Fruit fly (Drosophila melanogaster): ENCODE data around the gene CG8001.

The CG8001 gene

DNA sequence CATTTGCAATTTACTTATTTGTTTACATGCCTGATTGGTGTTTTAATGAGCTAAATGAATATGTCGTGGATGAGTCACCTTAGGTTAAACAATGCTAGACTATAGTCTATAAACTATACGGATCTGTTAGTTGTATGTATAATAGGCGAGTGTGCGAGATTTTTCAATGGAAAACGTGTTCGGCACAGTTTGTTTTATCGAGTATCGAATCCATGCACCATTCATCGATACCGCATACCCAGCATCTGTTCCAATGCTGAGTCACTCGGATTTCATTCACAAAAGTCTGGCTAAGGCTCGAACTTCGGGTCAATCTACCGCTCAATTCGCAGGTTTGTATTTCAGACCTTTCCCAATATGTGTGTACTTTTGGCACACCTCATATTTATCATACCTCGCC, 28.5 kb upstream of the CG8001 start:
- TF ChIP-seq CG3065 (GFP tag; optimal IDR thresholded peaks at IDR 0.05) (no peak), CG17359 (tag; optimal IDR thresholded peaks at IDR 0.05) (no peak), schlank (tag; optimal IDR thresholded peaks at IDR 0.05) (no peak), p53 (GFP tag; optimal IDR thresholded peaks at IDR 0.05) (no peak), tgo (GFP tag; IDR thresholded peaks at IDR 0.05) (no peak), Dek (tag; optimal IDR thresholded peaks at IDR 0.05) (no peak), CG2199 (GFP tag; IDR thresholded peaks at IDR 0.05) (0 out of 3 replicates have a peak, but pooled peaks have one; percentile 56), abd-A (tag; optimal IDR thresholded peaks at IDR 0.05) (no peak), CG15479 (GFP tag; optimal IDR thresholded peaks at IDR 0.05) (peak; percentile 56), CG3838 (GFP tag; optimal IDR thresholded peaks at IDR 0.05) (no peak), CG30020 (tag; optimal IDR thresholded peaks at IDR 0.05) (no peak)

dm6 chr3L:1729380-1730159, 26.4 kb upstream of the CG8001 start:
- no peak for TF ChIP-seq CG11723 (GFP tag; optimal IDR thresholded peaks at IDR 0.05)
- peak; percentile 69 for TF ChIP-seq CG4360 (GFP tag; IDR thresholded peaks at IDR 0.05)
- 0 out of 3 replicates have a peak, but pooled peaks have one; percentile 20 for TF ChIP-seq CG2199 (GFP tag; IDR thresholded peaks at IDR 0.05)
- TF ChIP-seq gcm (GFP tag; optimal IDR thresholded peaks at IDR 0.05), result peak; percentile 96
- peak; percentile 16; the same call in 1 of the 3 replicates for TF ChIP-seq Opbp (GFP tag; IDR thresholded peaks at IDR 0.05; ENCODE audit: partially characterized antibody)

- no peak for TF ChIP-seq gro (GFP tag; optimal IDR thresholded peaks at IDR 0.05)
- TF ChIP-seq CG4360 (GFP tag; IDR thresholded peaks at IDR 0.05), result peak; percentile 1; the same call in 1 of the 2 replicates
- TF ChIP-seq gcm (GFP tag; optimal IDR thresholded peaks at IDR 0.05), result peak; percentile 8
- TF ChIP-seq chinmo (GFP tag; IDR thresholded peaks at IDR 0.05; ENCODE audit: partially characterized antibody), result peak; percentile 70; the same call in 1 of the 4 replicates
- TF ChIP-seq CG32772 (GFP tag; IDR thresholded peaks at IDR 0.05), result no peak
- TF ChIP-seq CG11093 (GFP tag; IDR thresholded peaks at IDR 0.05), result no peak
- TF ChIP-seq cg (GFP tag; optimal IDR thresholded peaks at IDR 0.05), result peak; percentile 48
- peak; percentile 43 for TF ChIP-seq Blimp-1 (GFP tag; optimal IDR thresholded peaks at IDR 0.05)
- TF ChIP-seq HLH4C (GFP tag; IDR thresholded peaks at IDR 0.05; ENCODE audit: partially characterized antibody), result no peak
- TF ChIP-seq sd (tag; optimal IDR thresholded peaks at IDR 0.05), result peak; percentile 15
- no peak for TF ChIP-seq sqz (GFP tag; optimal IDR thresholded peaks at IDR 0.05)
- TF ChIP-seq ash1 (GFP tag; optimal IDR thresholded peaks at IDR 0.05), result no peak
- TF ChIP-seq Dip2 (GFP tag; IDR thresholded peaks at IDR 0.05), result no peak
- TF ChIP-seq CG5953 (GFP tag; IDR thresholded peaks at IDR 0.05), result 0 out of 2 replicates have a peak, but pooled peaks have one; percentile 12
- TF ChIP-seq Poxn (GFP tag; IDR thresholded peaks at IDR 0.05), result no peak
- peak; percentile 82 for TF ChIP-seq z (GFP tag; IDR thresholded peaks at IDR 0.05)
Measured at dm6 chr3L:1730160-1730595, 25.8 kb upstream of the CG8001 start.

dm6 chr3L:1730873-1731272, 25.1 kb upstream of the CG8001 start, which contains the start of gene drpr:
drpr (minus strand) TSS chr3L:1731107.
- TF ChIP-seq tgo (GFP tag; IDR thresholded peaks at IDR 0.05) (no peak), Ravus (GFP tag; IDR thresholded peaks at IDR 0.05) (no peak), CG9876 (GFP tag; optimal IDR thresholded peaks at IDR 0.05) (no peak), CG16815 (GFP tag; optimal IDR thresholded peaks at IDR 0.05) (no peak), CG10979 (tag; optimal IDR thresholded peaks at IDR 0.05) (peak; percentile 20), sob (GFP tag; IDR thresholded peaks at IDR 0.05) (0 out of 2 replicates have a peak, but pooled peaks have one; percentile 14), tll (GFP tag; optimal IDR thresholded peaks at IDR 0.05) (no peak), insv (GFP tag; optimal IDR thresholded peaks at IDR 0.05) (no peak), CG10543 (GFP tag; optimal IDR thresholded peaks at IDR 0.05) (no peak), CG16863 (GFP tag; optimal IDR thresholded peaks at IDR 0.05) (no peak), fru (optimal IDR thresholded peaks at IDR 0.05) (no peak), oc (tag; optimal IDR thresholded peaks at IDR 0.05) (no peak), twi (tag; optimal IDR thresholded peaks at IDR 0.05) (no peak), Adf1 (GFP tag; IDR thresholded peaks at IDR 0.05) (no peak), CG12155 (GFP tag; optimal IDR thresholded peaks at IDR 0.05) (no peak), D19A (tag; optimal IDR thresholded peaks at IDR 0.05) (peak; percentile 26), cad (GFP tag; optimal IDR thresholded peaks at IDR 0.05) (no peak), dan (GFP tag; IDR thresholded peaks at IDR 0.05) (no peak)
